Comparison of ENCODE assay signal across 3 fruit fly cellular contexts in genomic region chr3L:11291298-11292167, dm6.
A peak's percentile ranks its signal among the peaks of the same experiment; 100 is the strongest.
TF ChIP-seq lines count a peak whose summit lies in the region.

No protein-coding gene starts in this region.

TF ChIP-seq in whole organism, adult, 20 proteins besides CTCF, POLR2A, EP300 and RAD21 (continued from another document):
- peak; percentile 23 for TF ChIP-seq cic (GFP tag; optimal IDR thresholded peaks at IDR 0.05; lab: Kevin White, UChicago)

TF ChIP-seq in whole organism, embryonic, 481 proteins besides CTCF, POLR2A, EP300 and RAD21 (continued from another document and continues in another):
- TF ChIP-seq B-H2 (GFP tag; optimal IDR thresholded peaks at IDR 0.05; lab: Kevin White, UChicago): peak; percentile 70
- no peak for TF ChIP-seq ham (GFP tag; IDR thresholded peaks at IDR 0.05; lab: Robert Waterston, UW)
- peak; percentile 40 for TF ChIP-seq exex (tag; optimal IDR thresholded peaks at IDR 0.05; lab: Kevin White, UChicago)
- peak; percentile 3 for TF ChIP-seq CG1603 (tag; optimal IDR thresholded peaks at IDR 0.05; lab: Kevin White, UChicago)
- peak; percentile 30 for TF ChIP-seq CG10209 (GFP tag; optimal IDR thresholded peaks at IDR 0.05; lab: Kevin White, UChicago)
- no peak for TF ChIP-seq gro (GFP tag; optimal IDR thresholded peaks at IDR 0.05; lab: Kevin White, UChicago)
- peak; percentile 80 for TF ChIP-seq sug (tag; optimal IDR thresholded peaks at IDR 0.05; lab: Kevin White, UChicago)
- peak; percentile 25; the same call in 1 of the 2 replicates for TF ChIP-seq Rx (GFP tag; IDR thresholded peaks at IDR 0.05; lab: Robert Waterston, UW)
- TF ChIP-seq Mrtf (GFP tag; IDR thresholded peaks at IDR 0.05; lab: Robert Waterston, UW): no peak
- no peak for TF ChIP-seq slp2 (GFP tag; optimal IDR thresholded peaks at IDR 0.05; lab: Kevin White, UChicago)
- peak; percentile 42; the same call in 1 of the 2 replicates for TF ChIP-seq CG10366 (GFP tag; IDR thresholded peaks at IDR 0.05; lab: Robert Waterston, UW)
- peak; percentile 11 for TF ChIP-seq CG8388 (GFP tag; optimal IDR thresholded peaks at IDR 0.05; lab: Kevin White, UChicago)
- TF ChIP-seq CG18476 (GFP tag; optimal IDR thresholded peaks at IDR 0.05; lab: Kevin White, UChicago): no peak
- TF ChIP-seq CG9609 (GFP tag; optimal IDR thresholded peaks at IDR 0.05; lab: Kevin White, UChicago): no peak
- TF ChIP-seq ERR (GFP tag; optimal IDR thresholded peaks at IDR 0.05; lab: Kevin White, UChicago): no peak
- no peak for TF ChIP-seq Oaz (GFP tag; IDR thresholded peaks at IDR 0.05; lab: Robert Waterston, UW)
- TF ChIP-seq Ets97D (GFP tag; optimal IDR thresholded peaks at IDR 0.05; lab: Kevin White, UChicago): no peak
- no peak for TF ChIP-seq repo (GFP tag; optimal IDR thresholded peaks at IDR 0.05; lab: Kevin White, UChicago)
- no peak for TF ChIP-seq dm (GFP tag; optimal IDR thresholded peaks at IDR 0.05; lab: Kevin White, UChicago)
- TF ChIP-seq CG3847 (GFP tag; IDR thresholded peaks at IDR 0.05; lab: Robert Waterston, UW): peak; percentile 13; the same call in 1 of the 2 replicates
- TF ChIP-seq yki (optimal IDR thresholded peaks at IDR 0.05; lab: Kevin White, UChicago): no peak
- TF ChIP-seq Abd-B (GFP tag; optimal IDR thresholded peaks at IDR 0.05; lab: Kevin White, UChicago): peak; percentile 42
- peak; percentile 86 for TF ChIP-seq D19A (tag; optimal IDR thresholded peaks at IDR 0.05; lab: Kevin White, UChicago)
- peak; percentile 63 for TF ChIP-seq CG14014 (GFP tag; IDR thresholded peaks at IDR 0.05; lab: Robert Waterston, UW)
- no peak for TF ChIP-seq CG10462 (GFP tag; optimal IDR thresholded peaks at IDR 0.05; lab: Kevin White, UChicago)
- TF ChIP-seq stwl (tag; optimal IDR thresholded peaks at IDR 0.05; lab: Kevin White, UChicago): no peak
- TF ChIP-seq slbo (GFP tag; IDR thresholded peaks at IDR 0.05; lab: Robert Waterston, UW): peak; percentile 55; the same call in 1 of the 2 replicates
- no peak for TF ChIP-seq CG1647 (GFP tag; optimal IDR thresholded peaks at IDR 0.05; lab: Kevin White, UChicago)
- TF ChIP-seq CG17612 (GFP tag; IDR thresholded peaks at IDR 0.05; lab: Robert Waterston, UW): no peak
- TF ChIP-seq cwo (GFP tag; optimal IDR thresholded peaks at IDR 0.05; lab: Kevin White, UChicago): peak; percentile 35
- no peak for TF ChIP-seq fd3F (GFP tag; optimal IDR thresholded peaks at IDR 0.05; lab: Kevin White, UChicago)
- no peak for TF ChIP-seq CG14667 (GFP tag; IDR thresholded peaks at IDR 0.05; lab: Robert Waterston, UW)
- no peak for TF ChIP-seq luna (GFP tag; optimal IDR thresholded peaks at IDR 0.05; lab: Kevin White, UChicago)
- no peak for TF ChIP-seq Fer1 (GFP tag; optimal IDR thresholded peaks at IDR 0.05; lab: Kevin White, UChicago)
- TF ChIP-seq Dfd (GFP tag; optimal IDR thresholded peaks at IDR 0.05; lab: Kevin White, UChicago): no peak
- peak; percentile 41 for TF ChIP-seq caup (GFP tag; optimal IDR thresholded peaks at IDR 0.05; lab: Kevin White, UChicago; ENCODE audit: severe bottlenecking)
- no peak for TF ChIP-seq CG1792 (GFP tag; optimal IDR thresholded peaks at IDR 0.05; lab: Kevin White, UChicago)
- no peak for TF ChIP-seq pho (GFP tag; optimal IDR thresholded peaks at IDR 0.05; lab: Kevin White, UChicago)
- no peak for TF ChIP-seq CG3838 (GFP tag; optimal IDR thresholded peaks at IDR 0.05; lab: Kevin White, UChicago)
- peak; percentile 44; the same call in 1 of the 2 replicates for TF ChIP-seq CG31441 (GFP tag; IDR thresholded peaks at IDR 0.05; lab: Robert Waterston, UW)
- TF ChIP-seq tup (GFP tag; optimal IDR thresholded peaks at IDR 0.05; lab: Kevin White, UChicago): no peak
- no peak for TF ChIP-seq CG17568 (GFP tag; optimal IDR thresholded peaks at IDR 0.05; lab: Kevin White, UChicago)
- TF ChIP-seq kah (GFP tag; optimal IDR thresholded peaks at IDR 0.05; lab: Kevin White, UChicago): no peak
- TF ChIP-seq CG34224 (GFP tag; IDR thresholded peaks at IDR 0.05; lab: Robert Waterston, UW; ENCODE audit: partially characterized antibody): no peak; the same call in 2 of the 3 replicates
- TF ChIP-seq CG12219 (GFP tag; optimal IDR thresholded peaks at IDR 0.05; lab: Kevin White, UChicago): no peak
- TF ChIP-seq BtbVII (GFP tag; optimal IDR thresholded peaks at IDR 0.05; lab: Kevin White, UChicago): peak; percentile 12
- TF ChIP-seq jigr1 (GFP tag; IDR thresholded peaks at IDR 0.05; lab: Robert Waterston, UW): peak; percentile 41; the same call in 1 of the 3 replicates
- TF ChIP-seq Awh (GFP tag; IDR thresholded peaks at IDR 0.05; lab: Robert Waterston, UW): no peak
- TF ChIP-seq CG1832 (GFP tag; optimal IDR thresholded peaks at IDR 0.05; lab: Kevin White, UChicago): no peak
- peak; percentile 56 for TF ChIP-seq CG7839 (tag; optimal IDR thresholded peaks at IDR 0.05; lab: Kevin White, UChicago)
- peak; percentile 29 for TF ChIP-seq Blimp-1 (GFP tag; optimal IDR thresholded peaks at IDR 0.05; lab: Kevin White, UChicago)
- TF ChIP-seq pros (GFP tag; optimal IDR thresholded peaks at IDR 0.05; lab: Kevin White, UChicago): peak; percentile 35
- peak; percentile 59 for TF ChIP-seq CG9932 (GFP tag; IDR thresholded peaks at IDR 0.05; lab: Robert Waterston, UW)
- no peak for TF ChIP-seq CG5245 (GFP tag; optimal IDR thresholded peaks at IDR 0.05; lab: Kevin White, UChicago)
- no peak for TF ChIP-seq Dll (GFP tag; IDR thresholded peaks at IDR 0.05; lab: Robert Waterston, UW; ENCODE audit: partially characterized antibody)
- TF ChIP-seq CG4404 (GFP tag; IDR thresholded peaks at IDR 0.05; lab: Robert Waterston, UW): no peak
- TF ChIP-seq CG11723 (GFP tag; optimal IDR thresholded peaks at IDR 0.05; lab: Kevin White, UChicago): peak; percentile 35
- no peak for TF ChIP-seq CG10274 (GFP tag; optimal IDR thresholded peaks at IDR 0.05; lab: Kevin White, UChicago)
- 0 out of 3 replicates have a peak, but pooled peaks have one; percentile 42 for TF ChIP-seq z (GFP tag; IDR thresholded peaks at IDR 0.05; lab: Robert Waterston, UW)
- TF ChIP-seq hbn (GFP tag; IDR thresholded peaks at IDR 0.05; lab: Robert Waterston, UW; ENCODE audit: partially characterized antibody): no peak
- TF ChIP-seq sens-2 (GFP tag; IDR thresholded peaks at IDR 0.05; lab: Robert Waterston, UW): no peak
- no peak for TF ChIP-seq Tbp (GFP tag; optimal IDR thresholded peaks at IDR 0.05; lab: Kevin White, UChicago)
- TF ChIP-seq dysf (GFP tag; IDR thresholded peaks at IDR 0.05; lab: Robert Waterston, UW): peak; percentile 65
- TF ChIP-seq zen2 (GFP tag; IDR thresholded peaks at IDR 0.05; lab: Robert Waterston, UW; ENCODE audit: partially characterized antibody): no peak
- no peak for TF ChIP-seq Antp (GFP tag; optimal IDR thresholded peaks at IDR 0.05; lab: Kevin White, UChicago)
- TF ChIP-seq CG10959 (GFP tag; IDR thresholded peaks at IDR 0.05; lab: Robert Waterston, UW): no peak

TF ChIP-seq in whole organism, prepupa, 60 proteins besides CTCF, POLR2A, EP300 and RAD21 (continued from another document):
- peak; percentile 1 for TF ChIP-seq OdsH (GFP tag; optimal IDR thresholded peaks at IDR 0.05; lab: Kevin White, UChicago)
- TF ChIP-seq CG6163 (GFP tag; IDR thresholded peaks at IDR 0.05; lab: Robert Waterston, UW): 0 out of 3 replicates have a peak, but pooled peaks have one; percentile 26
- 0 out of 3 replicates have a peak, but pooled peaks have one; percentile 34 for TF ChIP-seq CG8119 (GFP tag; IDR thresholded peaks at IDR 0.05; lab: Robert Waterston, UW)
- TF ChIP-seq Smox (GFP tag; optimal IDR thresholded peaks at IDR 0.05; lab: Kevin White, UChicago): no peak
- TF ChIP-seq fd85E (GFP tag; optimal IDR thresholded peaks at IDR 0.05; lab: Kevin White, UChicago): no peak
